Worm (Caenorhabditis elegans): Measurements from ENCODE around the gene Y105C5A.1268.

DNA sequence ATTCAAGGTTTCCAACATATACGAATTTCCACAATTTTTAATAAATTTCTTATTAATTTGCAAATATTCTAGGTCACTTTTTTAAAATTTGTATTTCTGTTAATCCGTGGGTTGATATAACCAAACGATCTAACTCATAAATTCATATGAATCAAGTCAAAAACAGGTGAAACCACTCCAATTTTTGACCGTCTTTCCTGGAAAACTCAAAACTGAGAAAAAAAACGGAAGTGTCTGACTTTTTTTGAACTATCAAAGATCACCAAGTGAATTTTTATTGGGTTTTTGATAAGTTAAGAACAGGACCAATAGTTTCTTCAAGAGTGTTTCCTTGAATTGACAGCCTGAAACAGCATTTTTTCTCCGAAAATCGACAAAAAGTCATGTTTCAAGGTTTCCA is 41.6 kb upstream of the Y105C5A.1268 start:
- TF ChIP-seq flt-1 (GFP tag; IDR thresholded peaks at IDR 0.05) (no peak), tab-1 (GFP tag; IDR thresholded peaks at IDR 0.05) (no peak), cog-1 (tag; optimal IDR thresholded peaks at IDR 0.05) (no peak), klf-2 (GFP tag; conservative IDR thresholded peaks at IDR 0.05) (no peak), T22C8.4 (GFP tag; IDR thresholded peaks at IDR 0.05) (no peak), med-1 (GFP tag; optimal IDR thresholded peaks at IDR 0.05; ENCODE audit: insufficient read depth) (no peak), ztf-29 (GFP tag; IDR thresholded peaks at IDR 0.05) (no peak), ztf-23 (GFP tag; IDR thresholded peaks at IDR 0.05) (no peak)

Measured in whole organism, midembryonic.